Worm (Caenorhabditis elegans) whole organism, L4/young adult: Measurements from ENCODE around the gene C18D1.2.

Source experiments
- W03F9.2 ChIP-seq: fragments of 150-350 bp; optimal IDR thresholded peaks from 2 replicates; lab custom pipeline; 2014; ENCODE audit warnings: missing biosample characterization, missing genetic modification characterization
- dao-5 ChIP-seq: sonication (generic microtip); optimal IDR thresholded peaks from 2 replicates; lab custom pipeline; 2016; ENCODE audit warnings: missing genotype, missing genetic modification characterization, moderate library complexity, missing compliant biosample characterization
- him-1 ChIP-seq: sonication (generic microtip); optimal IDR thresholded peaks from 2 replicates; lab custom pipeline; 2016; ENCODE audit warnings: missing genotype, missing genetic modification reagents, missing genetic modification characterization, missing compliant biosample characterization

Gene C18D1.2

DNA sequence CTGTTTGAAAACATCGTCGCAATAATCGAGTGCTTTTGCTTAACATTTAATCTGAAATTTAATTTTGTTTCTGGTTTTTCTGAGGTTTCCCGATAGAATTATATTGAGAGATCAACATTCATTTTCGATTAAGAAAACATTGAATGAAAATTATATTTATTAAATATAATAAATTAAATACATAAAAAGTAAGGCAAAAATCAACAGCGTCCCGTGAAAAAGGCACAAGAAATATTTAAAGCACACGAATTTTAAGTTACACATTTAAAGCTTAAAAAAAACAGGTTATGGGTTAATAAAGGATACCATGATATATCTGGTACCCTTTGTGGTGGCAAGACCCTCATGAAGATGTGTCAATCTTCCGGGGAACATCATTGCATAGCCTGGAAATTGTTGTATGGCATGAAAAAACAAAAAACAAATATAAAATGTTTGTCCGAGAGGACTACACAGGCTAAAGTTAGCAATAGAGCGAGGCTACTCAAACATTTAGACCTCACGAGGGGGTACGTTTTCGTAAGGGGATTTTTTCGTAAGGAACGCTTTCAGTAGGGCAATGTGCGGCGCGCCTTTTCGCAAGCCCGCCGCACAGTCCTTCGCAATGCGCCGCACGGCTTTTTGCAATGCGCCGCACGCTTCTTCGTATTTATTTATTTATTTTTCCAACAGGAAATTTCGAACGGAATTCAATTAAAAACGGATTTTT, 23.5 kb upstream of the C18D1.2 start, which contains the start of gene mtcu-2:
Gene mtcu-2, minus strand, starts transcription at position 51 of the 709 bp plus-strand sequence.
- peak; percentile 40 for TF ChIP-seq W03F9.2 (tag; lab: Kevin White, UChicago)

- no peak for TF ChIP-seq him-1
- no peak for TF ChIP-seq W03F9.2 (tag; lab: Kevin White, UChicago)
- no peak for TF ChIP-seq dao-5 (tag; lab: Kevin White, UChicago)
These were observed 21.4 kb upstream of the C18D1.2 start for ce11 chrII:10035425-10035824.

ce11 chrII:10039799-10040198, 17.0 kb upstream of the C18D1.2 start, which contains the start of gene let-268:
Gene let-268, minus strand, starts transcription at chrII:10039980.
- TF ChIP-seq him-1 (no peak), W03F9.2 (tag; lab: Kevin White, UChicago) (no peak), dao-5 (tag; lab: Kevin White, UChicago) (no peak)

DNA sequence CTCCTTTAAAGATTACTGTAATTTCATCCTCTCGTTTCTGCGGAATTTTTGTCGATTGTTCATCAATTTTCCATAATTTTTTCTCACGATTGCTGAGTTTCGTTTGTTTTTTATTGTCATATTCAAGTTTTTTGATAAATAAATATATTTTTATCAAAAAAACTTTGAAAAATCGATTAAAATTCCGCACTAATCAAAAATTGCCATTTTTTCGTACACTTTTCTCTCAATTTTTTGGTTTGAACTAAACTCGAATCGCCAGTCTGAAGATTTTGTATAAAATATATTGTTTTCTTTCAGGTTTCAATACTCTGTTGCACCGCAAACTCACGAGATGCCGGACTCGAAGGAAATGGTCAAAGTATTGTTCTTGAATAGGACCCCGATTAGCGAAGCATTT, 16.0 kb upstream of the C18D1.2 start, which contains the start of gene ogr-2:
Gene ogr-2, plus strand, starts transcription at position 301 of the 400 bp plus-strand sequence.
- TF ChIP-seq him-1 (no peak), dao-5 (tag; lab: Kevin White, UChicago) (no peak), W03F9.2 (tag; lab: Kevin White, UChicago) (no peak)

- TF ChIP-seq W03F9.2 (tag; lab: Kevin White, UChicago) (no peak), dao-5 (tag; lab: Kevin White, UChicago) (no peak), him-1 (no peak)
These were observed 11.8 kb upstream of the C18D1.2 start, which contains the start of the genes F52H3.11 and bath-38 for ce11 chrII:10044961-10045360. Gene F52H3.11, minus strand, starts transcription at chrII:10045163. Gene bath-38, minus strand, starts transcription at chrII:10045270.

ce11 chrII:10045670-10046069, 11.1 kb upstream of the C18D1.2 start:
- TF ChIP-seq W03F9.2 (tag; lab: Kevin White, UChicago) (no peak), dao-5 (tag; lab: Kevin White, UChicago) (no peak)

DNA sequence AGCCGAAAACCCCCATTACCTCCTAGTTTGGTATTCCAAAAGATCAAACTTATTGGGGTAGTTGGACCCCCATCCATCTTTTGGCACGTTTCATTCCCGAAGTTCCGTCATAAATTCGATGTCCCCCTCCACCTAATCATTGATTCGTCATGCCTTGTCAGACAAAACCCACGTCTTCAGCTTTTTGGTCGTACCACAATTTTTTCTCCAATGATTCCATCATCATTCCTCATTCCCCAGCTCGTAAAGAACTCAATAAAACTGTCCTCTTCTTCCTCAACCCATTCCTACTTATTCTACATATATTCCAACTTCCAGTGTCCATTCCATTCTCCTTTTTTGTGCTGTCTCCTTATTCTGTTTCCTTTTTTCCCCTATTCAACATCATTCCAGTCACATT, 8.2 kb upstream of the C18D1.2 start, which contains the start of gene flp-4:
Gene flp-4, plus strand, starts transcription at position 301 of the 400 bp plus-strand sequence.
- TF ChIP-seq W03F9.2 (tag; lab: Kevin White, UChicago) (no peak), him-1 (no peak), dao-5 (tag; lab: Kevin White, UChicago) (no peak)

DNA sequence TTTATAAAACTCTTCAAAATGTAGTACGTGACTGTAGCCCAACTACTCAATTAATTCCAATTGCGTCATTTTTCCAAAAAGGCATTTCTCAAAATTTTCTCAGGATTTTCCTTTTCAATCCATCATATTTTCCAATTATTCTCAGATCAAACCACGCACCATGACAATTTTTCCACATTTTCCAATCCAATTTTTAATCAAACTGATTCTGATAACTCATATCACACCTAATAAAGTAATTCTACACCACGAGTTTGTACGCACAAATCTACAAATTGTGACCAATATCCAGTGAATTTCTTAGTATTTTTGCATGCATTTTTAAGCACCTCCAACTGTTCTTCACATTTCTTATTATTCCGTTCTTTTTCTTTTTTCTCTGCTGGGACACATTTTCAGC, 5.3 kb upstream of the C18D1.2 start:
- no peak for TF ChIP-seq him-1
- no peak for TF ChIP-seq W03F9.2 (tag; lab: Kevin White, UChicago)
- TF ChIP-seq dao-5 (tag; lab: Kevin White, UChicago), result no peak

DNA sequence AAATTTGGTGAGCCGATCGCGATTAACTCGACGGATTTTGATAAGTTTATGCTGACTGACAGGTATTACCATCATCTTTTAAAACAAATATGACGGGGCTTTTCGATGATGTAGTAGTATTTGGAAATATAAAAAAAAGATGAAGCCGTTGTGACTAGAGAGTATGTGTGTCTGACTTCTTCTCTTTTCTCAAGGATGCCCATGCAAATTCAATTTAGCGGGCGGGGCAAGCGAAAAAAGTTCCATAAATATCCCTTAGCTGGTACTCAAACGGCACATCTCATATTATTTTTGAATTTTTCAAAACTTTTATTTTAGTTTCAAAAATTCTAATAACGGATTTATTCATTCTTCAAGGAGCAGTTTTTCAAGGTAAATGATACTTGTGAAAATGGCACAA, 3.7 kb downstream of the C18D1.2 start, which contains the start of gene stg-1:
Gene stg-1, minus strand, starts transcription at position 153 of the 400 bp plus-strand sequence.
- TF ChIP-seq W03F9.2 (tag; lab: Kevin White, UChicago), result no peak
- TF ChIP-seq dao-5 (tag; lab: Kevin White, UChicago), result no peak
- TF ChIP-seq him-1, result no peak

ce11 chrII:10065472-10065871, 8.7 kb downstream of the C18D1.2 start:
- TF ChIP-seq dao-5 (tag; lab: Kevin White, UChicago) (no peak), him-1 (no peak), W03F9.2 (tag; lab: Kevin White, UChicago) (no peak)

DNA sequence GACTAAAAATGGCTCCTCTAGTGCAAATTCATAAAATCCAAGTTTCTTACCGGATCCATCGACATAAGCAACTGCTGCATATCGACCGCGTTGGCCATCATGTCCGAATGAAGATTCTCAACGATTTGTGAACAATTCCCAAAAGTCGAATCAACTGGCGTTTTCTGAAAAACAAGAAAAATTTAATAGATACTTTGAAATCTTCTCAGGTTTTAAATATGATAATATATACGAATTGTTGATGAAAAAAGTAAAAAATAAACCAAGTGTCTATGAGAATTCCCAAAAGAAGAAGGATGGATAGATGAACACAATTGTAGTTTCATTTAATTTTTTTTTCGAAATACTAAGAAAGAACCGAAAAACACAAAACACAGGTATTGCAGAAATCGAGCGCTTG, 11.0 kb downstream of the C18D1.2 start, which contains the start of gene die-1:
Gene die-1, minus strand, starts transcription at position 101 of the 400 bp plus-strand sequence.
- TF ChIP-seq W03F9.2 (tag; lab: Kevin White, UChicago) (no peak), dao-5 (tag; lab: Kevin White, UChicago) (no peak), him-1 (no peak)

ce11 chrII:10073986-10074385, 17.2 kb downstream of the C18D1.2 start:
- no peak for TF ChIP-seq W03F9.2 (tag; lab: Kevin White, UChicago)
- TF ChIP-seq him-1, result no peak
- no peak for TF ChIP-seq dao-5 (tag; lab: Kevin White, UChicago)

- TF ChIP-seq W03F9.2 (tag; lab: Kevin White, UChicago) (no peak), him-1 (no peak), dao-5 (tag; lab: Kevin White, UChicago) (no peak)
These were observed 19.0 kb downstream of the C18D1.2 start for ce11 chrII:10075794-10076193.

DNA sequence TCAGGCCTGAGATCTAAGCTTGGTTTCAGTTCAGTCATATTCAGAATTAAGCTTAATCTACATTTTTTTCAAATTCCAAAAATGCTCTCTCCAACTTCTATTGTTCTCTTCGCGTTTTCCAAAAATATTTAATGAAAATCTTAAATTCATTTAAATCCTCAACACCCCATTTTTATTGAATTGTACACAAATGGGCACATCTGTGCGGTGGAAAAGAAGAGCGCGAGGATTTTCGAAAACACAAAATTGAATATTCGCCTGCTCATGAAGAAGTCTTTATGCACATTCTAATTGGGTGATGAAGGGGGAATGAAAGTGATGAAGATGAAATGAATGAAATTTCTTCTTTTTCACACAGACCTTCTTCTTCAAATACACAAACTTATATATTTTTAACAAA, 27.7 kb downstream of the C18D1.2 start:
- TF ChIP-seq him-1 (no peak), W03F9.2 (tag; lab: Kevin White, UChicago) (no peak), dao-5 (tag; lab: Kevin White, UChicago) (no peak)
